Fruit fly (Drosophila melanogaster) whole organism, wandering third instar larva: ENCODE data around the gene CG9389.

Experiments
- HLH106 ChIP-seq: fragments of 200-800 bp; optimal IDR thresholded peaks from 3 replicates; lab custom pipeline; 2019; ENCODE audit warnings: missing biosample characterization, mild to moderate bottlenecking, missing genetic modification characterization, moderate library complexity
- Rel ChIP-seq, 2 experiments: fragments of 200-800 bp; sonication (Bioruptor generic) in 1 of 2; optimal IDR thresholded peaks; 2 replicates in 1 of 2; 3 replicates in 1 of 2; lab custom pipeline; 2016 to 2019; ENCODE audit warnings: mild to moderate bottlenecking in 2 of 2, missing biosample characterization in 2 of 2, missing genetic modification characterization in 2 of 2, moderate library complexity in 1 of 2
- h ChIP-seq: fragments of 200-800 bp; sonication (Bioruptor generic); optimal IDR thresholded peaks from 3 replicates; lab custom pipeline; 2016; ENCODE audit warnings: missing biosample characterization, mild to moderate bottlenecking, missing genetic modification characterization
- jim ChIP-seq: fragments of 175-275, 200-325 bp; sonication (Bioruptor generic); optimal IDR thresholded peaks from 2 replicates; lab custom pipeline; 2016; ENCODE audit warnings: missing biosample characterization, mild to moderate bottlenecking, missing genetic modification characterization
- pan ChIP-seq: fragments of >200 bp; optimal IDR thresholded peaks from 2 replicates; lab custom pipeline; 2017

DNA sequence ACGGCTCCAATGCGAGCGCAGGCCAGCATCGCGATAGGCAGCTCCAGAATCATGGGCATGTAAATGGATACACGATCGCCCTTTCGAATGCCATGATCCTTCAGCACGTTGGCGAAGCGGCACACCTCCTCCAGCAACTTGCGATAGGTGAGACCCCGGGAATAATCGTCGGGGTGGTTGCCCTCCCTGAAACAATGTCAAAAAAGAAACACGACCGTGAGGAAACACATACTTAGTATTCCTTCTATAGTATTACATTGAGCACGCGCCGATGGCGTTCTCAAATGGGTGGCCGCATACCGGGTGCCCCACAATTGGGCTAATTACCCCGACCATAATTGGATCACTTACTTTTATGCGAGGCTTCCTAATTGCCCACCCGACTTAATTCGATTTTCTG lies 3.1 kb upstream of the CG9389 start:
- no peak for TF ChIP-seq pan (lab: Kevin White, UChicago)
- no peak for TF ChIP-seq jim (GFP tag; lab: Kevin White, UChicago)
- no peak for TF ChIP-seq Rel (GFP tag; optimal IDR thresholded peaks at IDR 0.05; lab: Kevin White, UChicago)
- TF ChIP-seq Rel (tag; optimal IDR thresholded peaks at IDR 0.05; lab: Kevin White, UChicago): no peak
- TF ChIP-seq h: no peak
- TF ChIP-seq HLH106: no peak
